Fruit fly (Drosophila melanogaster): Measurements from ENCODE around the gene CG2772.

Gene CG2772

DNA sequence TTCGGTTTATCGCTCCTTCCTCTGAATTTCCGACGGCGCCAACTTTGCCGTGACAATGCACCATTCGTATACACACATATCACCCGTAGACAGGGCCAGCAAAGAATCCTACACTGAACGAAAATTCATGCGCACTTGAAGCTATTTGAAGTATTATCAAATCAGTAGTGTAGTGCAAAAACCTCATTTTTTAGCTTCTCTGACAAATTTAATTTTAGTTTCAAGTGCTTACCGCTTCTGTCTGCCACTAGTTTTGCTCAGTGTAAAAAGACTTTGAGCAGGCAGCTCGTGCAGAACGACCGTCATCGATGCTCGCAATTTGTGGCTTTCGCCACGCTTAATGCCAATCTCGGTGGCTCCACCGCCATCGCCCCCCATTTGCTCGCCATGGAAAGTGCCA is 1.0 kb upstream of the CG2772 start:
- peak; percentile 5 for TF ChIP-seq psq (GFP tag; optimal IDR thresholded peaks at IDR 0.05)
- peak; percentile 60 for TF ChIP-seq fru (GFP tag; optimal IDR thresholded peaks at IDR 0.05)
- TF ChIP-seq sv (GFP tag; optimal IDR thresholded peaks at IDR 0.05): peak; percentile 3
- peak; percentile 69 for TF ChIP-seq h (GFP tag; optimal IDR thresholded peaks at IDR 0.05)
- no peak for TF ChIP-seq lola (GFP tag; optimal IDR thresholded peaks at IDR 0.05)
- peak; percentile 53 for TF ChIP-seq rgr (GFP tag; optimal IDR thresholded peaks at IDR 0.05)
- TF ChIP-seq Rel (GFP tag; optimal IDR thresholded peaks at IDR 0.05): no peak
- no peak for TF ChIP-seq Rel (tag; optimal IDR thresholded peaks at IDR 0.05)
- TF ChIP-seq foxo (GFP tag; optimal IDR thresholded peaks at IDR 0.05): peak in 1 of 2 experiments; percentile 68
- TF ChIP-seq brk (GFP tag; optimal IDR thresholded peaks at IDR 0.05): no peak
- peak; percentile 59 for TF ChIP-seq br (GFP tag; optimal IDR thresholded peaks at IDR 0.05)
- no peak for TF ChIP-seq tai (GFP tag; optimal IDR thresholded peaks at IDR 0.05)
- no peak for TF ChIP-seq Abd-B (GFP tag; optimal IDR thresholded peaks at IDR 0.05)
- peak; percentile 57 for TF ChIP-seq HLH106 (tag; optimal IDR thresholded peaks at IDR 0.05)
- peak; percentile 57 for TF ChIP-seq OdsH (GFP tag; optimal IDR thresholded peaks at IDR 0.05)
- no peak for TF ChIP-seq CG9705 (GFP tag; optimal IDR thresholded peaks at IDR 0.05)
- TF ChIP-seq Sp1 (GFP tag; optimal IDR thresholded peaks at IDR 0.05): peak; percentile 35
- peak; percentile 65 for TF ChIP-seq ey (GFP tag; optimal IDR thresholded peaks at IDR 0.05)
- no peak for TF ChIP-seq dmrt93B (GFP tag; optimal IDR thresholded peaks at IDR 0.05)

DNA sequence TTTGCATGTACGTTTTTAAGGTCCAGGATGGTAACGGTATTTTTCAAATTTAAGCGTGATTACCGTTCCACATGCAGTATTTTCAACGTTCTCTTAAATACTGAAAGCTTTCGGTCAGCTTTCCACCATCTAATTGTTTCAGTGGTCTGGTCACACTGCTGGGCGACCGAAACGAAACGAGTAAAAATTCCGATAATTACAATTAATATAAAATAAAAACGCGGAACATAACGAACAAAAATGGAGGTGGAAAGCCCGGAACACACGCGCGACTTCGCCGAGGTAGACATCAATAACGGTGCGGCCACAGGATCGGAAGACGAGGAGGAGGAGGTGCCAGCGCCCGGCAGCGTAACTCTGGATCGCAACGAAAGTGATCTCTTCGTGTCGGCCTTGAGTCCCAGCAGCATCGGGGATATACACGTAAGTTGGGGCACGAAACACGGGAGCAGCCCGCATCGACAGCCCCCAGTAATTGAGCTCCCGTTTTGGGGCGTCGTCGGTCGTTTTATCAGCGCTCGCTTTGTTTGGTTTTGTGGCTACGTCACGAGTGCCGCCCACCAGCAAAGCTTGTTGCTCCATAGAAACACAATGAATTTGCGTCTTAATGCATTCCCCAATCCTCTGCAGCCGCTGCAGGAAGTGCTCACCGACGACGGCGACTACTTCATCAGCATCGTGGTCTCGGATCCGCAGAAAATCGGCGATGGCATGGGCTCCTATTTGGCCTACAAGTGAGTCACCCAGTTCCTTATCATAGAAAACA is 3.9 kb downstream of the CG2772 start, which contains the start of gene Snx1:
Gene Snx1, plus strand, starts transcription at position 129 of the 766 bp plus-strand sequence.
- peak; percentile 64 for TF ChIP-seq sage (GFP tag; optimal IDR thresholded peaks at IDR 0.05)
- no peak for TF ChIP-seq OdsH (GFP tag; optimal IDR thresholded peaks at IDR 0.05)
- TF ChIP-seq Rel (GFP tag; optimal IDR thresholded peaks at IDR 0.05): no peak
- peak; percentile 80 for TF ChIP-seq Rel (tag; optimal IDR thresholded peaks at IDR 0.05)
- TF ChIP-seq Dfd (GFP tag; optimal IDR thresholded peaks at IDR 0.05): no peak

DNA sequence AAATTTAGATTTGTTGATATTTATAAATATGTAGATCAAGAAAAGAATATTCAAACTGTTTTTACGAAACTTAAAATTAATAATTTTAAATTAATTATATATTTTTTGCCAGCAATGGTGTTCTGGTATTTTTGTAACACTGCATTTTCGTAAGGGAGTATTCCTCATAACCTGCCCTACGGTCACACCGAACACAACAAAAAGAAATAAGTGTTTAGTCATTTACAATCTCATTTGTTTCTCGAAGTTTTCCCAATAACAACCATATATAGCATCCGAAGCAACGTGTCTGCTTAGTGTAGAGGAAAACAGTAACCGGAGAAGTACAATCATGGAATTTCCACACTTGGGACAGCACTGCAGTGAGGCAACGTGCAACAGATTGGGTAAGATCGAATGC is 6.5 kb downstream of the CG2772 start, which contains the start of gene CG12795:
Gene CG12795, plus strand, starts transcription at position 181 of the 400 bp plus-strand sequence.
- TF ChIP-seq Rel (GFP tag; optimal IDR thresholded peaks at IDR 0.05): no peak
- peak; percentile 30 for TF ChIP-seq Rel (tag; optimal IDR thresholded peaks at IDR 0.05)
- TF ChIP-seq h (GFP tag; optimal IDR thresholded peaks at IDR 0.05): no peak

DNA sequence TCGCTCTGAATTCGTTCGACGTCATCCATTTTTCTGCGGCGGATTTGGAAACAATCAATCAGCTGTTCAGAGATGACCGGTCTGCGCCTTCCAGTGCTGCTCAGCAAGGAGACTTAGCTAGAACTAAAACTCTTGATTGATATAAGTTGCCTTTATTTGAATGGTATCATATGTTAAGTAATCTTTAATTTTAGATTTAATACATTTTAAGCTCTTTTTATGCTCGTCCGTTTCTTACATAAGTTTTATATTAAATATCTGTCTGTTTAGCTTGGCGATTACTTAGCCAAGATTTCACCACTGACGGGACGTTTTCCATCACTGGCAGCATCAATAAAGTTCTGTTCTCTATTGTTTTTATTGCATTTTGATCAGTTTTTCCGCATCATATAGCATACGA is 11.2 kb downstream of the CG2772 start, which contains the start of the genes Cog3 and Sec5:
Gene Cog3, minus strand, starts transcription at position 58 of the 400 bp plus-strand sequence.
Gene Sec5, plus strand, starts transcription at position 296 of the 400 bp plus-strand sequence.
- TF ChIP-seq pan (optimal IDR thresholded peaks at IDR 0.05): no peak
- peak; percentile 84 for TF ChIP-seq CG9705 (GFP tag; optimal IDR thresholded peaks at IDR 0.05)
- TF ChIP-seq CrebA (GFP tag; optimal IDR thresholded peaks at IDR 0.05; ENCODE audit: borderline replicate concordance): no peak
- TF ChIP-seq dl (GFP tag; optimal IDR thresholded peaks at IDR 0.05; ENCODE audit: insufficient read depth in 1 of 2, partially characterized antibody in 2 of 2): no peak
- TF ChIP-seq N (GFP tag; optimal IDR thresholded peaks at IDR 0.05): no peak
- no peak for TF ChIP-seq Abd-B (GFP tag; optimal IDR thresholded peaks at IDR 0.05)
- TF ChIP-seq Dif (GFP tag; optimal IDR thresholded peaks at IDR 0.05; ENCODE audit: partially characterized antibody): no peak
- no peak for TF ChIP-seq Jra (GFP tag; optimal IDR thresholded peaks at IDR 0.05)
- no peak for TF ChIP-seq jim (GFP tag; optimal IDR thresholded peaks at IDR 0.05)
- no peak for TF ChIP-seq Hr78 (GFP tag; optimal IDR thresholded peaks at IDR 0.05)
- no peak for TF ChIP-seq dsf (GFP tag; optimal IDR thresholded peaks at IDR 0.05; ENCODE audit: borderline replicate concordance)
- TF ChIP-seq br (GFP tag; optimal IDR thresholded peaks at IDR 0.05): no peak
- TF ChIP-seq GATAd (GFP tag; optimal IDR thresholded peaks at IDR 0.05): no peak
- peak; percentile 9 for TF ChIP-seq ey (GFP tag; optimal IDR thresholded peaks at IDR 0.05)
- no peak for TF ChIP-seq sage (GFP tag; optimal IDR thresholded peaks at IDR 0.05)
- peak; percentile 81 for TF ChIP-seq Sp1 (GFP tag; optimal IDR thresholded peaks at IDR 0.05)
- TF ChIP-seq h (GFP tag; optimal IDR thresholded peaks at IDR 0.05): no peak
- peak; percentile 86 for TF ChIP-seq HLH106 (tag; optimal IDR thresholded peaks at IDR 0.05)
- TF ChIP-seq tai (GFP tag; optimal IDR thresholded peaks at IDR 0.05): no peak
- peak; percentile 70 for TF ChIP-seq psq (GFP tag; optimal IDR thresholded peaks at IDR 0.05)
- TF ChIP-seq Hnf4 (GFP tag; optimal IDR thresholded peaks at IDR 0.05): no peak
- TF ChIP-seq rgr (GFP tag; optimal IDR thresholded peaks at IDR 0.05): peak; percentile 77
- TF ChIP-seq woc (GFP tag; optimal IDR thresholded peaks at IDR 0.05): no peak
- no peak for TF ChIP-seq Mio (GFP tag; optimal IDR thresholded peaks at IDR 0.05)
- TF ChIP-seq Rel (GFP tag; optimal IDR thresholded peaks at IDR 0.05): no peak
- peak; percentile 65 for TF ChIP-seq Rel (tag; optimal IDR thresholded peaks at IDR 0.05)
- TF ChIP-seq foxo (GFP tag; optimal IDR thresholded peaks at IDR 0.05): no peak
- no peak for TF ChIP-seq usp (GFP tag; optimal IDR thresholded peaks at IDR 0.05)
- TF ChIP-seq CG32264 (GFP tag; optimal IDR thresholded peaks at IDR 0.05): no peak
- TF ChIP-seq dmrt93B (GFP tag; optimal IDR thresholded peaks at IDR 0.05): no peak
- TF ChIP-seq brk (GFP tag; optimal IDR thresholded peaks at IDR 0.05): no peak
- peak; percentile 47 for TF ChIP-seq sv (GFP tag; optimal IDR thresholded peaks at IDR 0.05)
- TF ChIP-seq OdsH (GFP tag; optimal IDR thresholded peaks at IDR 0.05): peak; percentile 49
- no peak for TF ChIP-seq Vsx2 (GFP tag; optimal IDR thresholded peaks at IDR 0.05; ENCODE audit: partially characterized antibody)
- no peak for TF ChIP-seq lola (GFP tag; optimal IDR thresholded peaks at IDR 0.05)
- no peak for TF ChIP-seq fru (GFP tag; optimal IDR thresholded peaks at IDR 0.05)
- no peak for TF ChIP-seq Hr83 (GFP tag; optimal IDR thresholded peaks at IDR 0.05; ENCODE audit: poor library complexity, severe bottlenecking)
- no peak for TF ChIP-seq Dfd (GFP tag; optimal IDR thresholded peaks at IDR 0.05)
- peak; percentile 100 for TF ChIP-seq Myc (optimal IDR thresholded peaks at IDR 0.05)
